Fruit fly (Drosophila melanogaster) whole organism, prepupa: ENCODE results near the gene CG14440.

Experiments used
- CG11294 ChIP-seq: fragments of 200-800 bp; sonication (Bioruptor generic); IDR thresholded peaks from 2 replicates; pipeline ENCODE4 v1.3.6; 2022; ENCODE audit warnings: missing biosample characterization, missing genetic modification characterization
- CG11762 ChIP-seq: fragments of 200-800 bp; sonication (Bioruptor generic); optimal IDR thresholded peaks from 3 replicates; lab custom pipeline; 2016; ENCODE audit warnings: missing biosample characterization, missing genetic modification characterization; ENCODE audit not compliant: insufficient read depth
- CG1621 ChIP-seq: fragments of 200-800 bp; sonication (Bioruptor generic); optimal IDR thresholded peaks from 3 replicates; lab custom pipeline; 2018; ENCODE audit warnings: missing biosample characterization, mild to moderate bottlenecking, missing genetic modification characterization
- CG16779 ChIP-seq: fragments of 200-800 bp; sonication (Bioruptor generic); optimal IDR thresholded peaks from 3 replicates; lab custom pipeline; 2017; ENCODE audit warnings: missing biosample characterization, mild to moderate bottlenecking, missing genetic modification characterization
- CG3032 ChIP-seq: fragments of 200-800 bp; optimal IDR thresholded peaks from 2 replicates; lab custom pipeline; 2019; ENCODE audit warnings: missing biosample characterization, mild to moderate bottlenecking, missing genetic modification characterization, moderate library complexity
- CG34406 ChIP-seq: fragments of 200-800 bp; sonication (Bioruptor generic); optimal IDR thresholded peaks from 3 replicates; lab custom pipeline; 2016; ENCODE audit warnings: missing biosample characterization, missing genetic modification characterization
- CG3919 ChIP-seq: fragments of 200-800 bp; sonication (Bioruptor generic); optimal IDR thresholded peaks from 3 replicates; lab custom pipeline; 2016; ENCODE audit warnings: missing biosample characterization, missing genetic modification characterization
- CG4318 ChIP-seq: fragments of 200-800 bp; sonication (Bioruptor generic); optimal IDR thresholded peaks from 3 replicates; lab custom pipeline; 2017; ENCODE audit warnings: missing biosample characterization, mild to moderate bottlenecking, missing genetic modification characterization
- CG6792 ChIP-seq: fragments of 200-800 bp; sonication (Bioruptor generic); optimal IDR thresholded peaks from 3 replicates; lab custom pipeline; 2016; ENCODE audit warnings: missing biosample characterization, missing genetic modification characterization
- CG6808 ChIP-seq: fragments of 200-800 bp; sonication (Bioruptor generic); optimal IDR thresholded peaks from 3 replicates; lab custom pipeline; 2017; ENCODE audit warnings: missing biosample characterization, missing genetic modification characterization, mild to moderate bottlenecking, moderate library complexity, missing genetic modification reagents
- CG6854 ChIP-seq: fragments of 200-800 bp; sonication (Bioruptor generic); optimal IDR thresholded peaks from 2 replicates; lab custom pipeline; 2017; ENCODE audit warnings: missing biosample characterization, mild to moderate bottlenecking, missing genetic modification characterization
- CG8319 ChIP-seq: fragments of 200-800 bp; sonication (Bioruptor generic); optimal IDR thresholded peaks from 3 replicates; lab custom pipeline; 2016; ENCODE audit warnings: missing biosample characterization, missing genetic modification characterization
- CG8632 ChIP-seq: fragments of 200-800 bp; sonication (Bioruptor generic); optimal IDR thresholded peaks from 3 replicates; lab custom pipeline; 2016; ENCODE audit warnings: missing biosample characterization, missing genetic modification characterization
- CG9139 ChIP-seq: fragments of 200-800 bp; sonication (Bioruptor generic); optimal IDR thresholded peaks from 3 replicates; lab custom pipeline; 2017; ENCODE audit warnings: missing biosample characterization, mild to moderate bottlenecking, missing genetic modification characterization
- Eip75B ChIP-seq: fragments of 200-800 bp; sonication (Bioruptor generic); optimal IDR thresholded peaks from 3 replicates; lab custom pipeline; 2016; ENCODE audit warnings: missing biosample characterization, missing genetic modification characterization
- Eip78C ChIP-seq: fragments of 200-800 bp; sonication (Bioruptor generic); peaks from one replicate; lab custom pipeline; 2016; ENCODE audit warnings: missing biosample characterization, missing genetic modification characterization
- Eip93F ChIP-seq: fragments of 200-800 bp; sonication (Bioruptor generic); optimal IDR thresholded peaks from 2 replicates; lab custom pipeline; 2016; ENCODE audit warnings: missing biosample characterization, mild to moderate bottlenecking, missing genetic modification characterization
- Ets96B ChIP-seq: fragments of 200-800 bp; optimal IDR thresholded peaks from 2 replicates; lab custom pipeline; 2019; ENCODE audit warnings: missing biosample characterization, mild to moderate bottlenecking, missing genetic modification characterization, moderate library complexity
- Hr38 ChIP-seq: sonication (Bioruptor generic); optimal IDR thresholded peaks from 2 replicates; lab custom pipeline; 2016; ENCODE audit warnings: missing biosample characterization, missing genetic modification characterization
- Hr39 ChIP-seq: fragments of 200-800 bp; sonication (Bioruptor generic); optimal IDR thresholded peaks from 2 replicates; lab custom pipeline; 2016; ENCODE audit warnings: missing biosample characterization, missing genetic modification characterization
- Hr4 ChIP-seq: fragments of 200-800 bp; sonication (Bioruptor generic); optimal IDR thresholded peaks from 3 replicates; lab custom pipeline; 2016; ENCODE audit warnings: missing biosample characterization, missing genetic modification characterization
- Met ChIP-seq: fragments of 200-800 bp; sonication (Bioruptor generic); optimal IDR thresholded peaks from 3 replicates; lab custom pipeline; 2016; ENCODE audit warnings: missing biosample characterization, missing genetic modification characterization
- OdsH ChIP-seq: fragments of 200-800 bp; sonication (Bioruptor generic); optimal IDR thresholded peaks from 3 replicates; lab custom pipeline; 2016; ENCODE audit warnings: missing biosample characterization, missing genetic modification characterization
- Smox ChIP-seq: fragments of 200-800 bp; sonication (Bioruptor generic); optimal IDR thresholded peaks from 3 replicates; lab custom pipeline; 2016; ENCODE audit warnings: missing biosample characterization, missing genetic modification characterization
- Sox14 ChIP-seq: fragments of 200-800 bp; sonication (Bioruptor generic); optimal IDR thresholded peaks from 3 replicates; lab custom pipeline; 2016; ENCODE audit warnings: missing biosample characterization, missing genetic modification characterization
- achi ChIP-seq: fragments of 200-800 bp; sonication (Bioruptor generic); optimal IDR thresholded peaks from 3 replicates; lab custom pipeline; 2016; ENCODE audit warnings: missing biosample characterization, missing genetic modification characterization
- acj6 ChIP-seq: fragments of 200-800 bp; sonication (Bioruptor generic); optimal IDR thresholded peaks from 3 replicates; lab custom pipeline; 2016; ENCODE audit warnings: missing biosample characterization, missing genetic modification characterization
- cyc ChIP-seq: fragments of 200-800 bp; sonication (Bioruptor generic); optimal IDR thresholded peaks from 3 replicates; lab custom pipeline; 2016; ENCODE audit warnings: missing biosample characterization, missing genetic modification characterization
- dac ChIP-seq: fragments of 200-800 bp; sonication (Bioruptor generic); optimal IDR thresholded peaks from 2 replicates; lab custom pipeline; 2017; ENCODE audit warnings: missing biosample characterization, mild to moderate bottlenecking, missing genetic modification characterization
- dsx ChIP-seq: fragments of 200-800 bp; optimal IDR thresholded peaks from 3 replicates; lab custom pipeline; 2019; ENCODE audit warnings: missing biosample characterization, mild to moderate bottlenecking, missing genetic modification characterization, moderate library complexity; ENCODE audit not compliant: poor library complexity, severe bottlenecking
- eg ChIP-seq: fragments of 200-800 bp; sonication (Bioruptor generic); IDR thresholded peaks from 3 replicates; pipeline ENCODE4 v1.3.6; 2022; ENCODE audit warnings: missing biosample characterization, missing genetic modification characterization
- esn ChIP-seq: fragments of 200-800 bp; sonication (Bioruptor generic); optimal IDR thresholded peaks from 2 replicates; lab custom pipeline; 2016; ENCODE audit warnings: missing biosample characterization, mild to moderate bottlenecking, missing genetic modification characterization, moderate library complexity
- fkh ChIP-seq: fragments of 200-800 bp; sonication (Bioruptor generic); optimal IDR thresholded peaks from 3 replicates; lab custom pipeline; 2017; ENCODE audit warnings: missing biosample characterization, mild to moderate bottlenecking, missing genetic modification characterization, moderate library complexity
- net ChIP-seq: fragments of 200-800 bp; sonication (Bioruptor generic); optimal IDR thresholded peaks from 3 replicates; lab custom pipeline; 2016; ENCODE audit warnings: missing biosample characterization, missing genetic modification characterization
- pdm3 ChIP-seq: fragments of 200-800 bp; sonication (Bioruptor generic); optimal IDR thresholded peaks from 3 replicates; lab custom pipeline; 2016; ENCODE audit warnings: missing biosample characterization, missing genetic modification characterization
- salr ChIP-seq, 2 experiments: fragments of 200-800 bp; sonication (Bioruptor generic); optimal IDR thresholded peaks; 3 replicates each; lab custom pipeline; 2016 to 2018; ENCODE audit warnings: missing biosample characterization in 2 of 2, missing genetic modification characterization in 2 of 2, mild to moderate bottlenecking in 1 of 2
- spab ChIP-seq: fragments of 200-800 bp; sonication (Bioruptor generic); optimal IDR thresholded peaks from 2 replicates; lab custom pipeline; 2017; ENCODE audit warnings: missing biosample characterization, mild to moderate bottlenecking, missing genetic modification characterization, missing genetic modification reagents
- ss ChIP-seq, 2 experiments: fragments of 200-800 bp; sonication (Bioruptor generic); optimal IDR thresholded peaks; 2 replicates in 1 of 2; 3 replicates in 1 of 2; lab custom pipeline; 2017 to 2018; ENCODE audit warnings: mild to moderate bottlenecking in 2 of 2, missing biosample characterization in 2 of 2, missing genetic modification characterization in 2 of 2, moderate library complexity in 1 of 2

CG14440 gene

DNA sequence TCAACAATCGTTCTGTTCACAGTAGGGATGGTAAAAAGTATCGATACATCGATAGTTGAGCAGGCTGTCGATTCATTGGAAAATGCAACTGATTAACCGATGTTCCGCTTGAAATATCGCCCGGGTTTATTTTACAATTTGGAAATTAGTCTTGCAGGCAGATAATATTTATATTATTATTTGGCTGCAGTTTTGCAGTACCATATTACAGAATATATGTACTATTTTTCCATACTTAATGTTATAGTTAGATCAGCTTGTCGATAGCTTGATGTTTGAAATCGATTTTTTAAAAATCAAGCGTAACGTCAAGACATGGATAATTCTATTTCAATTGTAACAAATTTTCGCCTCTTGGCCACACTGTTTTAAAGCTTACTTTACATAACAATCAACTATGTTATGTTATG is 3.4 kb downstream of the CG14440 start, which contains the start of gene CG14442 (continued):
- TF ChIP-seq Hr38 (GFP tag; lab: Kevin White, UChicago) (no peak), CG11294 (GFP tag; lab: Robert Waterston, UW) (no peak), Eip75B (GFP tag; lab: Kevin White, UChicago) (no peak), CG4318 (GFP tag; lab: Kevin White, UChicago) (no peak), salr (GFP tag; optimal IDR thresholded peaks at IDR 0.05; lab: Kevin White, UChicago) (no peak), CG11762 (GFP tag; lab: Kevin White, UChicago) (no peak), CG6808 (GFP tag; lab: Kevin White, UChicago) (no peak), net (GFP tag; lab: Kevin White, UChicago) (no peak), Hr4 (GFP tag; lab: Kevin White, UChicago) (peak; percentile 37), Met (GFP tag; lab: Kevin White, UChicago) (peak; percentile 45), CG6792 (GFP tag; lab: Kevin White, UChicago) (no peak), esn (peak; percentile 49), spab (GFP tag; lab: Kevin White, UChicago) (no peak), CG16779 (no peak), CG8319 (GFP tag; lab: Kevin White, UChicago) (peak; percentile 15)

DNA sequence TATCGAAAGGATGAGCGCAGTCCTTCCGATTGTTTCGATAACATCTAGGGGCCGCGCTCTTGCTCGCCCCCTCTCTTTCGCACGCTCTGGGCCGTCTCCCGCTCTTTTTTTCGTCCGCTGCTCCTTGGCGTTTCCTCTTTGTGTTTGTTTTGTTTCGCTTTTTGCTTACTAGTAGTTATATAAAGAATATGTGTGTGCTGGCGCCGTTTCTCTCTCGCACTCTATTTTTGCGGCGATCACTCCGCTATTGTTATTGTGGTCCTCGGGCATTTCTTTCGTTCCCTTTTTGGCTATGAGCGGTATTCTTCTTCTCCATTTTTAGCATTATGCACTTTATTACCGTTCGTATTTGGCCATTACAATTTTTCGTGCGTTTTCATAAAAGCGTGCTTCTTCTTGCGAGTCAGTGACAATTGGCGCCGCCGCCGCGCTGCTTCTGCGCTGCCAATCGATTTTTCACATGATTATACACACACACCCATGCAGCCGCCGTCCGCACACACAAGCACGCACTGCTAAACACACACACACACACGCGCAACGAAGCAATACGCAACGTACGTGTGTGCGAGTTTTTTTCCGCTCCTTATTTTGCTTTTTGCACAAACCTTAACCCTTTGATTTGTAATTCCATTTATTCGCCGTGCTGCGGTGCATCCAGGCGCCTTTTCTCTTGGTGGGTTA is 4.1 kb downstream of the CG14440 start:
- TF ChIP-seq Ets96B (tag; lab: Kevin White, UChicago) (peak; percentile 0), Sox14 (GFP tag; lab: Kevin White, UChicago) (peak; percentile 3), ss (GFP tag; optimal IDR thresholded peaks at IDR 0.05; lab: Kevin White, UChicago) (peak in 1 of 2 experiments; percentile 73), CG1621 (peak; percentile 43), Eip78C (peak; percentile 69), spab (GFP tag; lab: Kevin White, UChicago) (no peak), dsx (GFP tag; lab: Kevin White, UChicago) (no peak), OdsH (GFP tag; lab: Kevin White, UChicago) (no peak), Eip93F (GFP tag; lab: Kevin White, UChicago) (no peak), net (GFP tag; lab: Kevin White, UChicago) (no peak), CG8632 (GFP tag; lab: Kevin White, UChicago) (no peak), CG8319 (GFP tag; lab: Kevin White, UChicago) (no peak), CG3919 (GFP tag; lab: Kevin White, UChicago) (no peak), dac (no peak), CG34406 (no peak)
- TF ChIP-seq, all 60 proteins: peak for 5

DNA sequence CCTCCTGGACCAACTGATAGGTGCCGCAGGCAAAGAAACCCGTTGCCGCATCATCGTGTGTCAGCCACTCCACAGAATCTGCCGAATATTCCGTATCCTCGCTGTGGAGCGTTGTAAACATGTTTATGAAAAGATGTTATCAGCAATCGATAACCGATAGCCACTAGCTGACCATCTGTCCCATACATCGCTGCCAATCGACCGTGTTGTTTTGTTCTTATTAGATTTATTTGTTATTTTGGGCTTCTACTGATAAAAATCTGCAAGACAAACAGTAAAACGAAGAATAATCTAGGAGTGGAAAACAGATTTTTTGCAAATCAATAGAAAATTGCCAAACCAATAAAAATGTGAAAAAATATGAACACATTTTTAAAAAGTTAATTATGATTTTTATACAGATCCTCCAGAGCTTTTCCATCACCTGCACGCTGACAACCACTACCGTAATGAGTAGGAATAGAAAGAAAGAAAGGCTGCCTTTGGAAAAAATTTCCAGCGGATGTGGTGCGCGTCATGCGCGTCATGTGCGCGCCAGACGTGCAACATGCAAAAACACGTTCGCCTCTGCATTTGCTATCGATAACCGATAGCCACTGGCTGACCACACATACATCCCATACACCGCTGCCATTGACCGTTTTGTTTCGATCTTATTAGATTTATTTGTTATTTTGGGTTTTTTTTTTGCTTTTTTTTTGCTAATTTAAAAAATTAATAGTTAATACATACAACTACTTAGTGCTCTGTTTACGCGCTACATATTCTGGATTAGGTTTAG is 9.6 kb downstream of the CG14440 start, which contains the start of gene CG3184:
Gene CG3184 (minus strand): TSS at position 155 of the 781 bp plus-strand sequence.
- no peak for TF ChIP-seq CG9139 (GFP tag; lab: Kevin White, UChicago)
- TF ChIP-seq Smox (GFP tag; lab: Kevin White, UChicago) = no peak
- TF ChIP-seq esn = no peak
- TF ChIP-seq eg (GFP tag; lab: Robert Waterston, UW) = no peak
- TF ChIP-seq CG8632 (GFP tag; lab: Kevin White, UChicago) = no peak
- TF ChIP-seq pdm3 (GFP tag; lab: Kevin White, UChicago) = no peak
- no peak for TF ChIP-seq CG6854 (GFP tag; lab: Kevin White, UChicago)
- TF ChIP-seq CG11294 (GFP tag; lab: Robert Waterston, UW) = no peak
- no peak for TF ChIP-seq cyc (GFP tag; lab: Kevin White, UChicago)
- no peak for TF ChIP-seq CG3032 (tag; lab: Kevin White, UChicago)
- no peak for TF ChIP-seq CG4318 (GFP tag; lab: Kevin White, UChicago)
- no peak for TF ChIP-seq achi (GFP tag; lab: Kevin White, UChicago)
- no peak for TF ChIP-seq acj6 (GFP tag; lab: Kevin White, UChicago)
- no peak for TF ChIP-seq fkh (GFP tag; lab: Kevin White, UChicago)
- no peak for TF ChIP-seq spab (GFP tag; lab: Kevin White, UChicago)
- no peak for TF ChIP-seq Hr39 (GFP tag; lab: Kevin White, UChicago)
